Fruit fly (Drosophila melanogaster) whole organism, embryonic: ENCODE results near the gene CG31360.

ENCODE experiments used
- CG17328 ChIP-seq: fragments of 200-800 bp; sonication (Bioruptor generic); IDR thresholded peaks from 2 replicates; pipeline ENCODE4 v1.3.6; 2022; ENCODE audit warnings: missing biosample characterization, missing genetic modification characterization
- CG31224 ChIP-seq: fragments of 200-800 bp; sonication (Bioruptor generic); IDR thresholded peaks from 2 replicates; pipeline ENCODE4 v1.3.6; 2022; ENCODE audit warnings: missing biosample characterization, missing genetic modification characterization
- CG9797 ChIP-seq: fragments of 200-800 bp; sonication (Bioruptor generic); optimal IDR thresholded peaks from 3 replicates; lab custom pipeline; 2018; ENCODE audit warnings: missing biosample characterization, mild to moderate bottlenecking, missing genetic modification characterization
- PHDP ChIP-seq: fragments of 200-800 bp; sonication (Bioruptor generic); optimal IDR thresholded peaks from 3 replicates; lab custom pipeline; 2018; ENCODE audit warnings: missing biosample characterization, mild to moderate bottlenecking, missing genetic modification characterization, moderate library complexity

- TF ChIP-seq CG31224 (GFP tag; lab: Robert Waterston, UW), result no peak
- no peak for TF ChIP-seq PHDP
- TF ChIP-seq CG9797 (GFP tag; lab: Kevin White, UChicago), result no peak
- TF ChIP-seq CG17328, result no peak
These were observed 17.6 kb upstream of the CG31360 start, which contains the start of gene CG45045 for dm6 chr3R:17667279-17667678.
